Worm (Caenorhabditis elegans) whole organism, young adult: ENCODE data around the gene ZC513.3.

Source experiments
- B0019.2 ChIP-seq: fragments of 200-800 bp; sonication (Bioruptor generic); conservative IDR thresholded peaks from 2 replicates; pipeline ENCODE4 v1.3.6; 2022; ENCODE audit warnings: missing genetic modification reagents, missing genetic modification characterization, missing compliant biosample characterization
- B0035.1 ChIP-seq: sonication (generic microtip); optimal IDR thresholded peaks from 2 replicates; lab custom pipeline; 2016; ENCODE audit warnings: missing genetic modification characterization, mild to moderate bottlenecking, missing compliant biosample characterization, missing genotype, missing genetic modification reagents
- D2030.7 ChIP-seq: fragments of 200-800 bp; sonication (Bioruptor generic); IDR thresholded peaks from 2 replicates; pipeline ENCODE4 v1.3.6; 2022; ENCODE audit warnings: missing genetic modification reagents, missing genetic modification characterization, missing compliant biosample characterization
- F33H1.4 ChIP-seq: fragments of 200-800 bp; sonication (Bioruptor generic); IDR thresholded peaks from 2 replicates; pipeline ENCODE4 v1.3.6; 2022; ENCODE audit warnings: missing genetic modification reagents, missing genetic modification characterization, missing compliant biosample characterization
- F49E8.2 ChIP-seq: sonication (generic microtip); optimal IDR thresholded peaks from 3 replicates; lab custom pipeline; 2017; ENCODE audit warnings: missing genetic modification characterization, mild to moderate bottlenecking, missing compliant biosample characterization, antibody characterized with exemption, moderate library complexity; ENCODE audit not compliant: insufficient read depth
- F55B11.4 ChIP-seq: sonication (generic microtip); optimal IDR thresholded peaks from 2 replicates; lab custom pipeline; 2016; ENCODE audit warnings: missing compliant biosample characterization, missing genetic modification characterization, borderline replicate concordance; ENCODE audit not compliant: insufficient read depth
- F57A8.1 ChIP-seq: fragments of 200-800 bp; sonication (Bioruptor generic); optimal IDR thresholded peaks from 2 replicates; lab custom pipeline; 2018; ENCODE audit warnings: mild to moderate bottlenecking, missing genetic modification characterization, moderate library complexity, missing compliant biosample characterization
- Y56A3A.18 ChIP-seq: fragments of 200-800 bp; sonication (Bioruptor generic); IDR thresholded peaks from 2 replicates; pipeline ENCODE4 v1.3.6; 2022; ENCODE audit warnings: missing genetic modification reagents, missing genetic modification characterization, missing compliant biosample characterization
- Y95B8A.8 ChIP-seq: fragments of 200-800 bp; sonication (Bioruptor generic); IDR thresholded peaks from 2 replicates; pipeline ENCODE4 v1.3.6; 2022; ENCODE audit warnings: missing genetic modification reagents, missing genetic modification characterization, missing compliant biosample characterization
- ZK185.1 ChIP-seq: sonication (generic microtip); optimal IDR thresholded peaks from 2 replicates; lab custom pipeline; 2016; ENCODE audit warnings: mild to moderate bottlenecking, missing genetic modification characterization, missing compliant biosample characterization; ENCODE audit not compliant: poor library complexity, severe bottlenecking
- ccch-3 ChIP-seq: fragments of 200-800 bp; sonication (Bioruptor generic); optimal IDR thresholded peaks from 2 replicates; lab custom pipeline; 2018; ENCODE audit warnings: mild to moderate bottlenecking, missing genetic modification characterization, missing compliant biosample characterization
- ceh-58 ChIP-seq: fragments of 200-800 bp; sonication (Bioruptor generic); IDR thresholded peaks from 2 replicates; pipeline ENCODE4 v1.3.6; 2022; ENCODE audit warnings: missing genetic modification characterization, missing compliant biosample characterization
- ceh-91 ChIP-seq: fragments of 200-800 bp; sonication (Bioruptor generic); IDR thresholded peaks from 2 replicates; pipeline ENCODE4 v1.3.6; 2022; ENCODE audit warnings: missing genetic modification reagents, missing genetic modification characterization, missing compliant biosample characterization
- dox-1 ChIP-seq: fragments of 200-800 bp; sonication (Bioruptor generic); IDR thresholded peaks from 2 replicates; pipeline ENCODE4 v1.3.6; 2022; ENCODE audit warnings: missing genetic modification reagents, missing genetic modification characterization, missing compliant biosample characterization
- dpl-1 ChIP-seq: fragments of 150-350 bp; optimal IDR thresholded peaks from 2 replicates; lab custom pipeline; 2014; ENCODE audit warnings: missing biosample characterization, missing genetic modification reagents, missing genetic modification characterization
- efl-1 ChIP-seq: fragments of 150-350 bp; optimal IDR thresholded peaks from 2 replicates; lab custom pipeline; 2014; ENCODE audit warnings: missing biosample characterization, missing genetic modification reagents, missing genetic modification characterization
- egl-18 ChIP-seq: fragments of 200-800 bp; sonication (Bioruptor generic); IDR thresholded peaks from 2 replicates; pipeline ENCODE4 v1.3.6; 2022; ENCODE audit warnings: missing genetic modification reagents, missing genetic modification characterization, missing compliant biosample characterization
- hlh-12 ChIP-seq: sonication (generic microtip); optimal IDR thresholded peaks from 2 replicates; lab custom pipeline; 2016; ENCODE audit warnings: missing genetic modification characterization, missing compliant biosample characterization
- hlh-26 ChIP-seq: fragments of 200-800 bp; sonication (Bioruptor generic); conservative IDR thresholded peaks from 2 replicates; pipeline ENCODE4 v1.3.6; 2022; ENCODE audit warnings: missing genetic modification reagents, missing genetic modification characterization, missing compliant biosample characterization
- hmg-1.2 ChIP-seq: fragments of 200-800 bp; sonication (Bioruptor generic); IDR thresholded peaks from 2 replicates; pipeline ENCODE4 v1.3.6; 2022; ENCODE audit warnings: missing genetic modification reagents, missing genetic modification characterization, missing compliant biosample characterization
- hsf-1 ChIP-seq: fragments of 200-800 bp; sonication (Bioruptor generic); IDR thresholded peaks from 2 replicates; pipeline ENCODE4 v1.3.6; 2022; ENCODE audit warnings: missing genetic modification reagents, missing genetic modification characterization, missing compliant biosample characterization
- let-607 ChIP-seq, 2 experiments: fragments of 200-800 bp in 1 of 2; sonication (Bioruptor generic) in 1 of 2; sonication (generic microtip) in 1 of 2; optimal IDR thresholded peaks; 2 replicates each; lab custom pipeline; 2016 to 2018; ENCODE audit warnings: mild to moderate bottlenecking in 2 of 2, missing compliant biosample characterization in 2 of 2, missing genetic modification characterization in 2 of 2, moderate library complexity in 2 of 2, missing genotype in 1 of 2
- lin-54 ChIP-seq: fragments of 200-800 bp; sonication (Bioruptor generic); optimal IDR thresholded peaks from 2 replicates; lab custom pipeline; 2018; ENCODE audit warnings: mild to moderate bottlenecking, missing genetic modification characterization, missing compliant biosample characterization
- lsl-1 ChIP-seq: fragments of 200-800 bp; sonication (Bioruptor generic); optimal IDR thresholded peaks from 2 replicates; lab custom pipeline; 2018; ENCODE audit warnings: mild to moderate bottlenecking, missing genetic modification characterization, moderate library complexity, missing compliant biosample characterization
- madf-3 ChIP-seq: fragments of 200-800 bp; sonication (Bioruptor generic); IDR thresholded peaks from 2 replicates; pipeline ENCODE4 v1.3.6; 2022; ENCODE audit warnings: missing genetic modification reagents, missing genetic modification characterization, missing compliant biosample characterization
- madf-6 ChIP-seq: fragments of 200-800 bp; sonication (Bioruptor generic); IDR thresholded peaks from 2 replicates; pipeline ENCODE4 v1.3.6; 2022; ENCODE audit warnings: missing genetic modification reagents, missing genetic modification characterization, missing compliant biosample characterization
- madf-8 ChIP-seq: fragments of 200-800 bp; sonication (Bioruptor generic); conservative IDR thresholded peaks from 2 replicates; pipeline ENCODE4 v1.3.6; 2022; ENCODE audit warnings: missing genetic modification reagents, missing genetic modification characterization, missing compliant biosample characterization
- mcd-1 ChIP-seq: fragments of 200-800 bp; sonication (Bioruptor generic); IDR thresholded peaks from 2 replicates; pipeline ENCODE4 v1.3.6; 2022; ENCODE audit warnings: missing genetic modification reagents, missing genetic modification characterization, missing compliant biosample characterization
- nfya-2 ChIP-seq: fragments of 200-800 bp; sonication (Bioruptor generic); IDR thresholded peaks from 2 replicates; pipeline ENCODE4 v1.3.6; 2022; ENCODE audit warnings: missing genetic modification reagents, missing genetic modification characterization, missing compliant biosample characterization
- nfyb-1 ChIP-seq: fragments of 200-800 bp; sonication (Bioruptor generic); IDR thresholded peaks from 2 replicates; pipeline ENCODE4 v1.3.6; 2022; ENCODE audit warnings: missing genetic modification reagents, missing genetic modification characterization, missing compliant biosample characterization
- nhr-120 ChIP-seq: fragments of 200-800 bp; sonication (Bioruptor generic); IDR thresholded peaks from 2 replicates; pipeline ENCODE4 v1.3.6; 2022; ENCODE audit warnings: missing genetic modification characterization, missing compliant biosample characterization
- nhr-80 ChIP-seq: sonication (generic microtip); optimal IDR thresholded peaks from 2 replicates; lab custom pipeline; 2016; ENCODE audit warnings: missing genetic modification characterization, missing compliant biosample characterization
- pbrm-1 ChIP-seq: fragments of 200-800 bp; sonication (Bioruptor generic); IDR thresholded peaks from 2 replicates; pipeline ENCODE4 v1.3.6; 2022; ENCODE audit warnings: missing genetic modification reagents, missing genetic modification characterization, missing compliant biosample characterization
- rcor-1 ChIP-seq: fragments of 200-800 bp; sonication (Bioruptor generic); IDR thresholded peaks from 2 replicates; pipeline ENCODE4 v1.3.6; 2022; ENCODE audit warnings: missing genetic modification reagents, missing genetic modification characterization, missing compliant biosample characterization
- sdz-38 ChIP-seq: sonication (generic microtip); optimal IDR thresholded peaks from 2 replicates; lab custom pipeline; 2016; ENCODE audit warnings: missing genotype, missing genetic modification characterization, missing compliant biosample characterization
- snpc-1.1 ChIP-seq: sonication (generic microtip); optimal IDR thresholded peaks from 2 replicates; lab custom pipeline; 2017; ENCODE audit warnings: missing genetic modification characterization, mild to moderate bottlenecking, missing compliant biosample characterization, antibody characterized with exemption, moderate library complexity, missing genotype, missing genetic modification reagents; ENCODE audit not compliant: insufficient read depth
- snpc-1.3 ChIP-seq: sonication (generic microtip); optimal IDR thresholded peaks from 2 replicates; lab custom pipeline; 2017; ENCODE audit warnings: missing genetic modification characterization, mild to moderate bottlenecking, missing compliant biosample characterization, antibody characterized with exemption, moderate library complexity, missing genotype, missing genetic modification reagents; ENCODE audit not compliant: insufficient read depth
- snpc-3.4 ChIP-seq: sonication (generic microtip); optimal IDR thresholded peaks from 2 replicates; lab custom pipeline; 2017; ENCODE audit warnings: missing genetic modification characterization, mild to moderate bottlenecking, missing compliant biosample characterization, antibody characterized with exemption, moderate library complexity, missing genotype, missing genetic modification reagents
- tbp1 ChIP-seq: fragments of 200-800 bp; sonication (Bioruptor generic); optimal IDR thresholded peaks from 2 replicates; lab custom pipeline; 2018; ENCODE audit warnings: mild to moderate bottlenecking, missing genetic modification characterization, missing compliant biosample characterization
- tlf-1 ChIP-seq: fragments of 200-800 bp; sonication (Bioruptor generic); optimal IDR thresholded peaks from 2 replicates; lab custom pipeline; 2018; ENCODE audit warnings: mild to moderate bottlenecking, missing genetic modification characterization, missing compliant biosample characterization
- xnd-1 ChIP-seq: sonication (generic microtip); optimal IDR thresholded peaks from 2 replicates; lab custom pipeline; 2016; ENCODE audit warnings: missing genotype, missing genetic modification reagents, missing genetic modification characterization, missing compliant biosample characterization
- ztf-3 ChIP-seq: fragments of 200-800 bp; sonication (Bioruptor generic); optimal IDR thresholded peaks from 2 replicates; lab custom pipeline; 2018; ENCODE audit warnings: mild to moderate bottlenecking, missing genetic modification characterization, missing compliant biosample characterization

Gene ZC513.3

ce11 chrV:8027429-8028142 lies 19.2 kb upstream of the ZC513.3 start:
- TF ChIP-seq B0035.1 (tag; lab: Kevin White, UChicago) (no peak), let-607 (tag; optimal IDR thresholded peaks at IDR 0.05; lab: Kevin White, UChicago) (no peak), ccch-3 (GFP tag; lab: Kevin White, UChicago) (no peak), F57A8.1 (GFP tag; lab: Kevin White, UChicago) (no peak), dpl-1 (GFP tag; lab: Kevin White, UChicago) (no peak), F33H1.4 (GFP tag; lab: Robert Waterston, UW) (no peak), egl-18 (GFP tag; lab: Robert Waterston, UW) (no peak)

- TF ChIP-seq mcd-1 (GFP tag; lab: Robert Waterston, UW) (peak; percentile 47; the same call in 1 of the 2 replicates), dox-1 (peak; percentile 56), madf-3 (0 out of 2 replicates have a peak, but pooled peaks have one; percentile 16), hmg-1.2 (GFP tag; lab: Robert Waterston, UW) (peak; percentile 45), xnd-1 (tag; lab: Kevin White, UChicago) (peak; percentile 89), sdz-38 (tag; lab: Kevin White, UChicago) (no peak), B0019.2 (GFP tag; lab: Robert Waterston, UW) (0 out of 2 replicates have a peak, but pooled peaks have one; percentile 22), ceh-58 (GFP tag; lab: Robert Waterston, UW) (no peak), ceh-91 (GFP tag; lab: Robert Waterston, UW) (peak; percentile 84), F55B11.4 (no peak), madf-8 (GFP tag; lab: Robert Waterston, UW) (peak; percentile 95), snpc-1.3 (tag; lab: Kevin White, UChicago) (peak; percentile 62), madf-6 (GFP tag; lab: Robert Waterston, UW) (peak; percentile 96), nfyb-1 (GFP tag; lab: Robert Waterston, UW) (0 out of 2 replicates have a peak, but pooled peaks have one; percentile 33), lin-54 (peak; percentile 58), snpc-3.4 (tag; lab: Kevin White, UChicago) (peak; percentile 1), hsf-1 (GFP tag; lab: Robert Waterston, UW) (peak; percentile 90), ztf-3 (GFP tag; lab: Kevin White, UChicago) (no peak), Y56A3A.18 (GFP tag; lab: Robert Waterston, UW) (0 out of 2 replicates have a peak, but pooled peaks have one; percentile 14), D2030.7 (GFP tag; lab: Robert Waterston, UW) (peak; percentile 89), hlh-26 (GFP tag; lab: Robert Waterston, UW) (no peak), pbrm-1 (peak; percentile 37; the same call in 1 of the 2 replicates), tlf-1 (GFP tag; lab: Kevin White, UChicago) (peak; percentile 45), ZK185.1 (tag; lab: Kevin White, UChicago) (peak; percentile 18), nhr-120 (GFP tag; lab: Robert Waterston, UW) (no peak), hlh-12 (tag; lab: Kevin White, UChicago) (no peak), efl-1 (GFP tag; lab: Kevin White, UChicago) (peak; percentile 82), nhr-80 (tag; lab: Kevin White, UChicago) (no peak), Y95B8A.8 (GFP tag; lab: Robert Waterston, UW) (0 out of 2 replicates have a peak, but pooled peaks have one; percentile 47), F33H1.4 (GFP tag; lab: Robert Waterston, UW) (peak; percentile 87), tbp1 (GFP tag; lab: Kevin White, UChicago) (peak; percentile 28), rcor-1 (GFP tag; lab: Robert Waterston, UW) (peak; percentile 49), snpc-1.1 (tag; lab: Kevin White, UChicago) (peak; percentile 23), nfya-2 (GFP tag; lab: Robert Waterston, UW) (no peak), F49E8.2 (tag; lab: Kevin White, UChicago) (peak; percentile 76), lsl-1 (peak; percentile 99), dpl-1 (GFP tag; lab: Kevin White, UChicago) (peak; percentile 36)
These were observed 17.8 kb upstream of the ZC513.3 start, which contains the start of gene oma-2 for ce11 chrV:8028825-8029489. TSS of gene oma-2 (plus strand) at chrV:8029439.
